Fruit fly (Drosophila melanogaster): ENCODE measurements around the gene MFS3.

Gene MFS3

dm6 chr2L:1114230-1114629 is 28.8 kb upstream of the MFS3 start:
- TF ChIP-seq bab1 (GFP tag; optimal IDR thresholded peaks at IDR 0.05), result no peak
- no peak for TF ChIP-seq Hr96 (GFP tag; optimal IDR thresholded peaks at IDR 0.05)
- peak; percentile 49 for TF ChIP-seq Clk (GFP tag; optimal IDR thresholded peaks at IDR 0.05)
- no peak for TF ChIP-seq kay (GFP tag; ENCODE audit: borderline replicate concordance)
- TF ChIP-seq toe (GFP tag; optimal IDR thresholded peaks at IDR 0.05), result no peak
- TF ChIP-seq CG11617 (GFP tag; optimal IDR thresholded peaks at IDR 0.05), result no peak
- TF ChIP-seq tj (GFP tag; optimal IDR thresholded peaks at IDR 0.05), result peak; percentile 8
- peak; percentile 6 for TF ChIP-seq CG12768 (GFP tag; optimal IDR thresholded peaks at IDR 0.05)
- TF ChIP-seq CG7045 (GFP tag; optimal IDR thresholded peaks at IDR 0.05), result no peak
- peak; percentile 9 for TF ChIP-seq CG33017 (tag; optimal IDR thresholded peaks at IDR 0.05)
- TF ChIP-seq CG14711 (tag; optimal IDR thresholded peaks at IDR 0.05), result no peak
- no peak for TF ChIP-seq CG7101 (tag; optimal IDR thresholded peaks at IDR 0.05)
- peak; percentile 2 for TF ChIP-seq Mnt (GFP tag; optimal IDR thresholded peaks at IDR 0.05)
- TF ChIP-seq ovo (GFP tag; optimal IDR thresholded peaks at IDR 0.05), result peak; percentile 1
- TF ChIP-seq CG1620 (GFP tag; optimal IDR thresholded peaks at IDR 0.05), result no peak
- peak; percentile 45 for TF ChIP-seq cic (GFP tag; optimal IDR thresholded peaks at IDR 0.05)
- no peak for TF ChIP-seq CG5204 (GFP tag; optimal IDR thresholded peaks at IDR 0.05)

- TF ChIP-seq CG12768 (GFP tag; optimal IDR thresholded peaks at IDR 0.05), result peak; percentile 82
- TF ChIP-seq cnc (optimal IDR thresholded peaks at IDR 0.05), result no peak
- no peak for TF ChIP-seq CG1620 (GFP tag; optimal IDR thresholded peaks at IDR 0.05)
- TF ChIP-seq CG33017 (tag; optimal IDR thresholded peaks at IDR 0.05), result peak; percentile 18
- TF ChIP-seq kay (GFP tag; ENCODE audit: borderline replicate concordance), result peak; percentile 97
- peak; percentile 34 for TF ChIP-seq Hr96 (GFP tag; optimal IDR thresholded peaks at IDR 0.05)
- TF ChIP-seq CG11617 (GFP tag; optimal IDR thresholded peaks at IDR 0.05), result no peak
- TF ChIP-seq CG14711 (tag; optimal IDR thresholded peaks at IDR 0.05), result no peak
- no peak for TF ChIP-seq CG7101 (tag; optimal IDR thresholded peaks at IDR 0.05)
- TF ChIP-seq tj (GFP tag; optimal IDR thresholded peaks at IDR 0.05), result no peak
- TF ChIP-seq bab1 (GFP tag; optimal IDR thresholded peaks at IDR 0.05), result no peak
- TF ChIP-seq Mnt (GFP tag; optimal IDR thresholded peaks at IDR 0.05), result peak; percentile 57
- no peak for TF ChIP-seq Clk (GFP tag; optimal IDR thresholded peaks at IDR 0.05)
- TF ChIP-seq CG7045 (GFP tag; optimal IDR thresholded peaks at IDR 0.05), result peak; percentile 26
- TF ChIP-seq cic (GFP tag; optimal IDR thresholded peaks at IDR 0.05), result peak; percentile 99
- TF ChIP-seq pad (GFP tag; optimal IDR thresholded peaks at IDR 0.05), result no peak
- no peak for TF ChIP-seq ovo (GFP tag; optimal IDR thresholded peaks at IDR 0.05)
- peak; percentile 26 for TF ChIP-seq toe (GFP tag; optimal IDR thresholded peaks at IDR 0.05)
- TF ChIP-seq Crg-1 (GFP tag; optimal IDR thresholded peaks at IDR 0.05), result no peak
- no peak for TF ChIP-seq CG5204 (GFP tag; optimal IDR thresholded peaks at IDR 0.05)
These were observed 26.2 kb upstream of the MFS3 start for dm6 chr2L:1116661-1117322.

- no peak for TF ChIP-seq bab1 (GFP tag; optimal IDR thresholded peaks at IDR 0.05)
- TF ChIP-seq CG11617 (GFP tag; optimal IDR thresholded peaks at IDR 0.05), result no peak
- TF ChIP-seq ovo (GFP tag; optimal IDR thresholded peaks at IDR 0.05), result no peak
- TF ChIP-seq kay (GFP tag; ENCODE audit: borderline replicate concordance), result no peak
- no peak for TF ChIP-seq pad (GFP tag; optimal IDR thresholded peaks at IDR 0.05)
- TF ChIP-seq tj (GFP tag; optimal IDR thresholded peaks at IDR 0.05), result peak; percentile 27
- TF ChIP-seq cnc (optimal IDR thresholded peaks at IDR 0.05), result no peak
- no peak for TF ChIP-seq Crg-1 (GFP tag; optimal IDR thresholded peaks at IDR 0.05)
- TF ChIP-seq Hr96 (GFP tag; optimal IDR thresholded peaks at IDR 0.05), result no peak
- TF ChIP-seq CG7101 (tag; optimal IDR thresholded peaks at IDR 0.05), result no peak
- no peak for TF ChIP-seq CG7045 (GFP tag; optimal IDR thresholded peaks at IDR 0.05)
- no peak for TF ChIP-seq CG33017 (tag; optimal IDR thresholded peaks at IDR 0.05)
- TF ChIP-seq Clk (GFP tag; optimal IDR thresholded peaks at IDR 0.05), result no peak
- TF ChIP-seq CG12768 (GFP tag; optimal IDR thresholded peaks at IDR 0.05), result no peak
- TF ChIP-seq CG1620 (GFP tag; optimal IDR thresholded peaks at IDR 0.05), result no peak
- peak; percentile 39 for TF ChIP-seq CG5204 (GFP tag; optimal IDR thresholded peaks at IDR 0.05)
- TF ChIP-seq CG14711 (tag; optimal IDR thresholded peaks at IDR 0.05), result no peak
- TF ChIP-seq toe (GFP tag; optimal IDR thresholded peaks at IDR 0.05), result peak; percentile 7
- TF ChIP-seq Mnt (GFP tag; optimal IDR thresholded peaks at IDR 0.05), result peak; percentile 28
- no peak for TF ChIP-seq cic (GFP tag; optimal IDR thresholded peaks at IDR 0.05)
These were observed 24.9 kb upstream of the MFS3 start for dm6 chr2L:1118149-1118548.

- TF ChIP-seq pad (GFP tag; optimal IDR thresholded peaks at IDR 0.05), result peak; percentile 52
- TF ChIP-seq Hr96 (GFP tag; optimal IDR thresholded peaks at IDR 0.05), result peak; percentile 57
- peak; percentile 97 for TF ChIP-seq kay (GFP tag; ENCODE audit: borderline replicate concordance)
- no peak for TF ChIP-seq Clk (GFP tag; optimal IDR thresholded peaks at IDR 0.05)
- peak; percentile 63 for TF ChIP-seq tj (GFP tag; optimal IDR thresholded peaks at IDR 0.05)
- TF ChIP-seq cnc (optimal IDR thresholded peaks at IDR 0.05), result no peak
- peak; percentile 66 for TF ChIP-seq Mnt (GFP tag; optimal IDR thresholded peaks at IDR 0.05)
- peak; percentile 79 for TF ChIP-seq CG11617 (GFP tag; optimal IDR thresholded peaks at IDR 0.05)
- TF ChIP-seq CG7045 (GFP tag; optimal IDR thresholded peaks at IDR 0.05), result peak; percentile 45
- TF ChIP-seq CG5204 (GFP tag; optimal IDR thresholded peaks at IDR 0.05), result peak; percentile 77
- TF ChIP-seq toe (GFP tag; optimal IDR thresholded peaks at IDR 0.05), result peak; percentile 64
- TF ChIP-seq bab1 (GFP tag; optimal IDR thresholded peaks at IDR 0.05), result peak; percentile 49
- peak; percentile 49 for TF ChIP-seq Crg-1 (GFP tag; optimal IDR thresholded peaks at IDR 0.05)
- TF ChIP-seq CG12768 (GFP tag; optimal IDR thresholded peaks at IDR 0.05), result peak; percentile 94
- TF ChIP-seq ovo (GFP tag; optimal IDR thresholded peaks at IDR 0.05), result peak; percentile 93
- TF ChIP-seq CG7101 (tag; optimal IDR thresholded peaks at IDR 0.05), result peak; percentile 71
- TF ChIP-seq CG1620 (GFP tag; optimal IDR thresholded peaks at IDR 0.05), result peak; percentile 64
- TF ChIP-seq CG33017 (tag; optimal IDR thresholded peaks at IDR 0.05), result peak; percentile 70
- peak; percentile 78 for TF ChIP-seq cic (GFP tag; optimal IDR thresholded peaks at IDR 0.05)
- TF ChIP-seq CG14711 (tag; optimal IDR thresholded peaks at IDR 0.05), result peak; percentile 59
These were observed 23.9 kb upstream of the MFS3 start for dm6 chr2L:1118880-1119809.
